Worm (Caenorhabditis elegans): ENCODE measurements around the gene nhr-99.

- TF ChIP-seq him-1 (tag; optimal IDR thresholded peaks at IDR 0.05) (no peak), dao-5 (tag; optimal IDR thresholded peaks at IDR 0.05) (no peak)
These were observed 24.9 kb upstream of the nhr-99 start, which contains the start of gene M02H5.8 for ce11 chrV:449685-450084.
